Fruit fly (Drosophila melanogaster): ENCODE data around the gene MED31.
A peak's percentile ranks its signal among the peaks of the same experiment; 100 is the strongest.

Gene MED31

dm6 chr3R:4649126-4649811 lies 7.5 kb downstream of the MED31 start, which contains the start of gene Karybeta3 (continued):
- TF ChIP-seq BEAF-32 (GFP tag; optimal IDR thresholded peaks at IDR 0.05), result peak; percentile 68
- TF ChIP-seq Hr78 (GFP tag; optimal IDR thresholded peaks at IDR 0.05), result no peak
- peak; percentile 80 for TF ChIP-seq CG11723 (GFP tag; optimal IDR thresholded peaks at IDR 0.05)
- peak; percentile 84 for TF ChIP-seq Myb (GFP tag; optimal IDR thresholded peaks at IDR 0.05)
- peak; percentile 85 for TF ChIP-seq NC2β (GFP tag; optimal IDR thresholded peaks at IDR 0.05)
- peak; percentile 68 for TF ChIP-seq Ada2b (GFP tag; IDR thresholded peaks at IDR 0.05)
- TF ChIP-seq wdn (GFP tag; IDR thresholded peaks at IDR 0.05), result peak; percentile 71
- peak; percentile 72 for TF ChIP-seq BtbVII (GFP tag; optimal IDR thresholded peaks at IDR 0.05)
- TF ChIP-seq unc-4 (GFP tag; IDR thresholded peaks at IDR 0.05; ENCODE audit: partially characterized antibody), result peak; percentile 39
- TF ChIP-seq H15 (GFP tag; IDR thresholded peaks at IDR 0.05), result peak; percentile 56; the same call in 1 of the 3 replicates
- TF ChIP-seq sug (tag; optimal IDR thresholded peaks at IDR 0.05), result peak; percentile 72
- peak; percentile 65 for TF ChIP-seq CG4328 (GFP tag; optimal IDR thresholded peaks at IDR 0.05)
- peak; percentile 60 for TF ChIP-seq Xrp1 (GFP tag; IDR thresholded peaks at IDR 0.05)
- TF ChIP-seq CG32772 (GFP tag; IDR thresholded peaks at IDR 0.05), result peak; percentile 44
- no peak for TF ChIP-seq Lpt (GFP tag; optimal IDR thresholded peaks at IDR 0.05)
- TF ChIP-seq row (GFP tag; IDR thresholded peaks at IDR 0.05), result peak; percentile 83
- no peak for TF ChIP-seq gt (GFP tag; IDR thresholded peaks at IDR 0.05)
- TF ChIP-seq wek (GFP tag; optimal IDR thresholded peaks at IDR 0.05), result peak; percentile 29
- peak; percentile 47 for TF ChIP-seq CG12236 (GFP tag; optimal IDR thresholded peaks at IDR 0.05)
- TF ChIP-seq Dfd (GFP tag; optimal IDR thresholded peaks at IDR 0.05), result no peak
- TF ChIP-seq usp (GFP tag; optimal IDR thresholded peaks at IDR 0.05), result no peak
- peak; percentile 84 for TF ChIP-seq HmgZ (tag; optimal IDR thresholded peaks at IDR 0.05)
- peak; percentile 69 for TF ChIP-seq CrebB (tag; optimal IDR thresholded peaks at IDR 0.05)
- peak; percentile 54 for TF ChIP-seq D19B (GFP tag; optimal IDR thresholded peaks at IDR 0.05)
- no peak for TF ChIP-seq ac (GFP tag; optimal IDR thresholded peaks at IDR 0.05)
- peak; percentile 3 for TF ChIP-seq CG10565 (GFP tag; optimal IDR thresholded peaks at IDR 0.05)
- peak; percentile 50 for TF ChIP-seq kni (GFP tag; optimal IDR thresholded peaks at IDR 0.05)
- peak; percentile 82 for TF ChIP-seq CG16863 (GFP tag; optimal IDR thresholded peaks at IDR 0.05)
- peak; percentile 69 for TF ChIP-seq CG12155 (GFP tag; optimal IDR thresholded peaks at IDR 0.05)
- TF ChIP-seq Nf-YA (GFP tag; IDR thresholded peaks at IDR 0.05), result peak; percentile 72
- no peak for TF ChIP-seq C15 (GFP tag; IDR thresholded peaks at IDR 0.05)
- TF ChIP-seq CG31365 (tag; optimal IDR thresholded peaks at IDR 0.05), result peak; percentile 50
- TF ChIP-seq mirr (GFP tag; optimal IDR thresholded peaks at IDR 0.05), result peak; percentile 70
- peak; percentile 74 for TF ChIP-seq CG9727 (GFP tag; optimal IDR thresholded peaks at IDR 0.05)
- TF ChIP-seq az2 (GFP tag; optimal IDR thresholded peaks at IDR 0.05), result peak; percentile 63
- TF ChIP-seq CkIIα-i1 (GFP tag; IDR thresholded peaks at IDR 0.05), result no peak
- TF ChIP-seq CG14050 (GFP tag; IDR thresholded peaks at IDR 0.05), result peak; percentile 69
- peak; percentile 54 for TF ChIP-seq CG2202 (tag; optimal IDR thresholded peaks at IDR 0.05)
- TF ChIP-seq CG11695 (GFP tag; IDR thresholded peaks at IDR 0.05), result peak; percentile 62; the same call in 1 of the 3 replicates
- peak; percentile 30 for TF ChIP-seq CG30431 (GFP tag; optimal IDR thresholded peaks at IDR 0.05)
- TF ChIP-seq sd (tag; optimal IDR thresholded peaks at IDR 0.05), result peak; percentile 50
- TF ChIP-seq Fer3 (tag; optimal IDR thresholded peaks at IDR 0.05), result peak; percentile 66
- TF ChIP-seq tio (GFP tag; optimal IDR thresholded peaks at IDR 0.05), result no peak
- 0 out of 3 replicates have a peak, but pooled peaks have one; percentile 24 for TF ChIP-seq croc (GFP tag; conservative IDR thresholded peaks at IDR 0.05)
- no peak for TF ChIP-seq br (optimal IDR thresholded peaks at IDR 0.05)
- peak; percentile 28 for TF ChIP-seq crc (GFP tag; optimal IDR thresholded peaks at IDR 0.05)
- TF ChIP-seq Kr (GFP tag; optimal IDR thresholded peaks at IDR 0.05), result no peak
- TF ChIP-seq amos (GFP tag; IDR thresholded peaks at IDR 0.05; ENCODE audit: partially characterized antibody), result peak; percentile 46
- peak; percentile 73 for TF ChIP-seq Dll (GFP tag; IDR thresholded peaks at IDR 0.05; ENCODE audit: partially characterized antibody)
- TF ChIP-seq CG6272 (GFP tag; IDR thresholded peaks at IDR 0.05), result peak; percentile 68
